Worm (Caenorhabditis elegans) whole organism, young adult: ENCODE data around the gene rol-6.

Experiments used
- F10E7.11 ChIP-seq: sonication (generic microtip); optimal IDR thresholded peaks from 2 replicates; lab custom pipeline; 2017; ENCODE audit warnings: mild to moderate bottlenecking, missing genetic modification characterization, moderate library complexity, missing compliant biosample characterization
- F55B11.4 ChIP-seq: sonication (generic microtip); optimal IDR thresholded peaks from 2 replicates; lab custom pipeline; 2016; ENCODE audit warnings: missing compliant biosample characterization, missing genetic modification characterization, borderline replicate concordance; ENCODE audit not compliant: insufficient read depth
- ceh-58 ChIP-seq: fragments of 200-800 bp; sonication (Bioruptor generic); IDR thresholded peaks from 2 replicates; pipeline ENCODE4 v1.3.6; 2022; ENCODE audit warnings: missing genetic modification characterization, missing compliant biosample characterization
- let-607 ChIP-seq, 2 experiments: fragments of 200-800 bp in 1 of 2; sonication (Bioruptor generic) in 1 of 2; sonication (generic microtip) in 1 of 2; optimal IDR thresholded peaks; 2 replicates each; lab custom pipeline; 2016 to 2018; ENCODE audit warnings: mild to moderate bottlenecking in 2 of 2, missing compliant biosample characterization in 2 of 2, missing genetic modification characterization in 2 of 2, moderate library complexity in 2 of 2, missing genotype in 1 of 2
- nfya-2 ChIP-seq: fragments of 200-800 bp; sonication (Bioruptor generic); IDR thresholded peaks from 2 replicates; pipeline ENCODE4 v1.3.6; 2022; ENCODE audit warnings: missing genetic modification reagents, missing genetic modification characterization, missing compliant biosample characterization
- nhr-80 ChIP-seq: sonication (generic microtip); optimal IDR thresholded peaks from 2 replicates; lab custom pipeline; 2016; ENCODE audit warnings: missing genetic modification characterization, missing compliant biosample characterization
- repo-1 ChIP-seq: sonication (generic microtip); optimal IDR thresholded peaks from 2 replicates; lab custom pipeline; 2017; ENCODE audit warnings: mild to moderate bottlenecking, missing genetic modification characterization, missing compliant biosample characterization

DNA sequence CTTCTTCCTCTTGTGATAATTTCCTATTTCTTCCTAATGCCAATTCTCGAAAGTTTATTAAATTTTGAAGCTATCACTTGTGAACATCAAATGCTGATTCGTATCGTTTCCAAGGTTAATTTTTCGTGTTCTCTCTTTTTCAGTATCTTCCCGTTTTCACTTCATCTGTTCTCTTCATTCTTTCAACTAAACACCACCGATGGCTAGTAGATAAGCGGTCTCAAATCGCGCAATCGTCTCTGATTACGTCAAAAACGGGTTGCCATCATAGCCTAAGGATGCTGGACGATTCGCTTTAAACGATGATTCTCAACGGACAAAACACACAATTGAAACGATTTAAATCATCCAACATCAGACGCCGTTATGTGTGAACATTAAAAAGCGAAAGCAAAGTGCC, 15.3 kb upstream of the rol-6 start:
- no peak for TF ChIP-seq repo-1 (tag; lab: Kevin White, UChicago)
- TF ChIP-seq nfya-2 (GFP tag; lab: Robert Waterston, UW) = no peak
- no peak for TF ChIP-seq let-607 (tag; optimal IDR thresholded peaks at IDR 0.05; lab: Kevin White, UChicago)
- no peak for TF ChIP-seq nhr-80 (tag; lab: Kevin White, UChicago)
- TF ChIP-seq F10E7.11 (tag; lab: Kevin White, UChicago) = no peak
- no peak for TF ChIP-seq ceh-58
- TF ChIP-seq F55B11.4 (tag; lab: Kevin White, UChicago) = no peak
